Comparison of ENCODE assay signal across 3 worm cellular contexts in genomic region chrII:4941541-4942206, ce11.
A peak's percentile ranks its signal among the peaks of the same experiment; 100 is the strongest.
TF ChIP-seq lines count a peak whose summit lies in the region.

TSS of gene ZK546.19 (plus strand) at chrII:4941726.

TF ChIP-seq in whole organism, L2 larva, 48 proteins besides CTCF, POLR2A, EP300 and RAD21 (continued from another document):
- TF ChIP-seq nhr-237 (tag; optimal IDR thresholded peaks at IDR 0.05; lab: Kevin White, UChicago) (no peak), snpc-4 (tag; optimal IDR thresholded peaks at IDR 0.05; lab: Kevin White, UChicago) (no peak), dmd-4 (tag; optimal IDR thresholded peaks at IDR 0.05; lab: Kevin White, UChicago) (no peak), nhr-25 (tag; optimal IDR thresholded peaks at IDR 0.05; lab: Kevin White, UChicago) (no peak), nhr-11 (tag; optimal IDR thresholded peaks at IDR 0.05; lab: Kevin White, UChicago) (no peak), egl-27 (tag; optimal IDR thresholded peaks at IDR 0.05; lab: Kevin White, UChicago) (no peak), lin-13 (GFP tag; optimal IDR thresholded peaks at IDR 0.05; lab: Kevin White, UChicago) (no peak), lsy-2 (tag; optimal IDR thresholded peaks at IDR 0.05; lab: Kevin White, UChicago) (peak in 1 of 2 experiments; percentile 43), elt-3 (tag; optimal IDR thresholded peaks at IDR 0.05; lab: Kevin White, UChicago) (no peak), mdl-1 (tag; optimal IDR thresholded peaks at IDR 0.05; lab: Kevin White, UChicago) (no peak), zag-1 (tag; optimal IDR thresholded peaks at IDR 0.05; lab: Kevin White, UChicago) (no peak), ceh-82 (tag; optimal IDR thresholded peaks at IDR 0.05; lab: Kevin White, UChicago) (no peak), fos-1 (tag; optimal IDR thresholded peaks at IDR 0.05; lab: Kevin White, UChicago) (peak; percentile 7), unc-62 (GFP tag; optimal IDR thresholded peaks at IDR 0.05; lab: Kevin White, UChicago) (no peak), ZK546.5 (tag; optimal IDR thresholded peaks at IDR 0.05; lab: Kevin White, UChicago) (no peak), ceh-16 (tag; optimal IDR thresholded peaks at IDR 0.05; lab: Kevin White, UChicago) (peak; percentile 36), mbf-1 (tag; optimal IDR thresholded peaks at IDR 0.05; lab: Kevin White, UChicago) (no peak), ztf-1 (GFP tag; conservative IDR thresholded peaks at IDR 0.05; lab: Robert Waterston, UW) (no peak), crh-2 (tag; optimal IDR thresholded peaks at IDR 0.05; lab: Kevin White, UChicago) (peak; percentile 2), C34F6.9 (tag; optimal IDR thresholded peaks at IDR 0.05; lab: Kevin White, UChicago) (peak; percentile 59), Y55F3AM.14 (GFP tag; optimal IDR thresholded peaks at IDR 0.05; lab: Kevin White, UChicago) (no peak), ztf-11 (tag; optimal IDR thresholded peaks at IDR 0.05; lab: Kevin White, UChicago) (no peak), ztf-4 (tag; optimal IDR thresholded peaks at IDR 0.05; lab: Kevin White, UChicago) (no peak), unc-39 (tag; optimal IDR thresholded peaks at IDR 0.05; lab: Kevin White, UChicago) (no peak), lin-11 (tag; optimal IDR thresholded peaks at IDR 0.05; lab: Kevin White, UChicago) (no peak), ama-1 (optimal IDR thresholded peaks at IDR 0.05; lab: Kevin White, UChicago) (no peak), nhr-23 (tag; optimal IDR thresholded peaks at IDR 0.05; lab: Kevin White, UChicago) (peak; percentile 3), nhr-21 (tag; optimal IDR thresholded peaks at IDR 0.05; lab: Kevin White, UChicago) (no peak), nhr-10 (tag; optimal IDR thresholded peaks at IDR 0.05; lab: Kevin White, UChicago) (no peak), sem-4 (tag; optimal IDR thresholded peaks at IDR 0.05; lab: Kevin White, UChicago) (peak; percentile 18), unc-55 (GFP tag; optimal IDR thresholded peaks at IDR 0.05; lab: Kevin White, UChicago) (peak; percentile 7)
TF ChIP-seq in whole organism, L2 larva: peak in this region for 11.

TF ChIP-seq in whole organism, L3 larva, 47 proteins besides CTCF, POLR2A, EP300 and RAD21 (continued from another document):
- TF ChIP-seq aly-2 (tag; optimal IDR thresholded peaks at IDR 0.05; lab: Kevin White, UChicago) (no peak), nhr-67 (tag; optimal IDR thresholded peaks at IDR 0.05; lab: Kevin White, UChicago) (no peak), nhr-12 (tag; optimal IDR thresholded peaks at IDR 0.05; lab: Kevin White, UChicago) (no peak), zag-1 (tag; optimal IDR thresholded peaks at IDR 0.05; lab: Kevin White, UChicago) (no peak), ama-1 (optimal IDR thresholded peaks at IDR 0.05; lab: Kevin White, UChicago) (peak; percentile 24), skn-1 (tag; optimal IDR thresholded peaks at IDR 0.05; lab: Kevin White, UChicago) (no peak), fos-1 (tag; optimal IDR thresholded peaks at IDR 0.05; lab: Kevin White, UChicago) (no peak), ztf-4 (tag; optimal IDR thresholded peaks at IDR 0.05; lab: Kevin White, UChicago) (no peak), pqm-1 (tag; optimal IDR thresholded peaks at IDR 0.05; lab: Kevin White, UChicago) (no peak), daf-12 (tag; optimal IDR thresholded peaks at IDR 0.05; lab: Kevin White, UChicago) (no peak), lsy-12 (tag; optimal IDR thresholded peaks at IDR 0.05; lab: Kevin White, UChicago) (no peak), sea-2 (GFP tag; optimal IDR thresholded peaks at IDR 0.05; lab: Kevin White, UChicago) (no peak), nfya-1 (tag; optimal IDR thresholded peaks at IDR 0.05; lab: Kevin White, UChicago; ENCODE audit: insufficient read depth) (peak; percentile 23), R02D3.7 (tag; optimal IDR thresholded peaks at IDR 0.05; lab: Kevin White, UChicago) (no peak), unc-39 (tag; optimal IDR thresholded peaks at IDR 0.05; lab: Kevin White, UChicago) (no peak), lin-39 (tag; optimal IDR thresholded peaks at IDR 0.05; lab: Kevin White, UChicago) (no peak), tbx-2 (tag; optimal IDR thresholded peaks at IDR 0.05; lab: Kevin White, UChicago) (no peak), nhr-43 (tag; optimal IDR thresholded peaks at IDR 0.05; lab: Kevin White, UChicago; ENCODE audit: poor library complexity, severe bottlenecking) (no peak), egl-5 (tag; optimal IDR thresholded peaks at IDR 0.05; lab: Kevin White, UChicago) (no peak), nhr-76 (tag; optimal IDR thresholded peaks at IDR 0.05; lab: Kevin White, UChicago) (no peak), nhr-11 (tag; optimal IDR thresholded peaks at IDR 0.05; lab: Kevin White, UChicago) (no peak), unc-62 (GFP tag; optimal IDR thresholded peaks at IDR 0.05; lab: Kevin White, UChicago) (no peak), lin-15B (tag; optimal IDR thresholded peaks at IDR 0.05; lab: Kevin White, UChicago) (no peak), egl-27 (tag; optimal IDR thresholded peaks at IDR 0.05; lab: Kevin White, UChicago) (no peak), snpc-4 (tag; optimal IDR thresholded peaks at IDR 0.05; lab: Kevin White, UChicago) (no peak), elt-2 (tag; optimal IDR thresholded peaks at IDR 0.05; lab: Kevin White, UChicago) (peak; percentile 71), elt-3 (tag; optimal IDR thresholded peaks at IDR 0.05; lab: Kevin White, UChicago) (no peak), mdl-1 (tag; optimal IDR thresholded peaks at IDR 0.05; lab: Kevin White, UChicago) (no peak)

TF ChIP-seq in whole organism, L4 larva, 104 proteins besides CTCF, POLR2A, EP300 and RAD21 (continued from another document):
- TF ChIP-seq lin-15B (tag; optimal IDR thresholded peaks at IDR 0.05; lab: Kevin White, UChicago) (no peak), cey-2 (tag; optimal IDR thresholded peaks at IDR 0.05; lab: Kevin White, UChicago; ENCODE audit: borderline replicate concordance, insufficient read depth) (no peak), hif-1 (tag; optimal IDR thresholded peaks at IDR 0.05; lab: Kevin White, UChicago) (peak; percentile 41 to 99), saeg-2 (GFP tag; IDR thresholded peaks at IDR 0.05; lab: Robert Waterston, UW) (no peak), hlh-11 (tag; optimal IDR thresholded peaks at IDR 0.05; lab: Kevin White, UChicago) (peak; percentile 5), fkh-10 (GFP tag; optimal IDR thresholded peaks at IDR 0.05; lab: Kevin White, UChicago) (no peak), unc-39 (tag; optimal IDR thresholded peaks at IDR 0.05; lab: Kevin White, UChicago) (no peak), nhr-41 (GFP tag; IDR thresholded peaks at IDR 0.05; lab: Robert Waterston, UW) (no peak), snpc-1.2 (GFP tag; IDR thresholded peaks at IDR 0.05; lab: Robert Waterston, UW) (no peak), ceh-28 (tag; optimal IDR thresholded peaks at IDR 0.05; lab: Kevin White, UChicago) (no peak), tra-1 (GFP tag; IDR thresholded peaks at IDR 0.05; lab: Robert Waterston, UW) (no peak), ztf-11 (tag; optimal IDR thresholded peaks at IDR 0.05; lab: Kevin White, UChicago) (no peak), skn-1 (tag; optimal IDR thresholded peaks at IDR 0.05; lab: Kevin White, UChicago) (no peak), dve-1 (tag; optimal IDR thresholded peaks at IDR 0.05; lab: Kevin White, UChicago; ENCODE audit: insufficient read depth) (no peak), nhr-77 (tag; optimal IDR thresholded peaks at IDR 0.05; lab: Kevin White, UChicago) (no peak), madf-5 (GFP tag; IDR thresholded peaks at IDR 0.05; lab: Robert Waterston, UW) (no peak), ceh-20 (GFP tag; IDR thresholded peaks at IDR 0.05; lab: Robert Waterston, UW) (0 out of 2 replicates have a peak, but pooled peaks have one; percentile 39), spr-3 (GFP tag; optimal IDR thresholded peaks at IDR 0.05; lab: Kevin White, UChicago) (no peak), rbr-2 (tag; optimal IDR thresholded peaks at IDR 0.05; lab: Kevin White, UChicago) (no peak), mxl-3 (GFP tag; optimal IDR thresholded peaks at IDR 0.05; lab: Kevin White, UChicago) (no peak), hlh-30 (tag; optimal IDR thresholded peaks at IDR 0.05; lab: Kevin White, UChicago; ENCODE audit: insufficient read depth) (peak; percentile 1), F10B5.3 (tag; optimal IDR thresholded peaks at IDR 0.05; lab: Kevin White, UChicago) (no peak), lin-1 (GFP tag; IDR thresholded peaks at IDR 0.05; lab: Robert Waterston, UW) (no peak), D1046.2 (GFP tag; IDR thresholded peaks at IDR 0.05; lab: Robert Waterston, UW) (no peak), nhr-111 (GFP tag; optimal IDR thresholded peaks at IDR 0.05; lab: Kevin White, UChicago) (no peak), unc-62 (GFP tag; optimal IDR thresholded peaks at IDR 0.05 in 1 of 2; lab: Kevin White, UChicago) (no peak), unc-62 (tag; optimal IDR thresholded peaks at IDR 0.05; lab: Kevin White, UChicago) (no peak), lin-39 (tag; optimal IDR thresholded peaks at IDR 0.05; lab: Kevin White, UChicago) (no peak), attf-4 (tag; optimal IDR thresholded peaks at IDR 0.05; lab: Kevin White, UChicago) (no peak), sdz-12 (GFP tag; optimal IDR thresholded peaks at IDR 0.05; lab: Kevin White, UChicago) (no peak), ceh-82 (tag; optimal IDR thresholded peaks at IDR 0.05; lab: Kevin White, UChicago) (no peak), ceh-44 (GFP tag; IDR thresholded peaks at IDR 0.05; lab: Robert Waterston, UW) (no peak), dmd-9 (GFP tag; IDR thresholded peaks at IDR 0.05; lab: Robert Waterston, UW) (no peak), madf-9 (GFP tag; conservative IDR thresholded peaks at IDR 0.05; lab: Robert Waterston, UW) (no peak), ztf-7 (tag; optimal IDR thresholded peaks at IDR 0.05; lab: Kevin White, UChicago) (no peak), lir-3 (tag; optimal IDR thresholded peaks at IDR 0.05; lab: Kevin White, UChicago) (no peak), lin-13 (GFP tag; optimal IDR thresholded peaks at IDR 0.05; lab: Kevin White, UChicago) (no peak), daf-16 (GFP tag; optimal IDR thresholded peaks at IDR 0.05; lab: Kevin White, UChicago) (peak in 1 of 2 experiments; percentile 39), daf-16 (tag; optimal IDR thresholded peaks at IDR 0.05; lab: Kevin White, UChicago) (peak; percentile 70), pqm-1 (tag; optimal IDR thresholded peaks at IDR 0.05; lab: Kevin White, UChicago) (peak; percentile 4), unc-130 (GFP tag; optimal IDR thresholded peaks at IDR 0.05; lab: Kevin White, UChicago) (no peak), hmg-1.1 (GFP tag; IDR thresholded peaks at IDR 0.05; lab: Robert Waterston, UW) (no peak), daf-12 (tag; optimal IDR thresholded peaks at IDR 0.05; lab: Kevin White, UChicago) (no peak), lin-38 (GFP tag; IDR thresholded peaks at IDR 0.05; lab: Robert Waterston, UW) (no peak), nhr-237 (tag; optimal IDR thresholded peaks at IDR 0.05; lab: Kevin White, UChicago) (no peak), ceh-32 (tag; optimal IDR thresholded peaks at IDR 0.05; lab: Kevin White, UChicago; ENCODE audit: poor library complexity) (no peak), aly-2 (tag; optimal IDR thresholded peaks at IDR 0.05; lab: Kevin White, UChicago) (no peak), vab-7 (GFP tag; IDR thresholded peaks at IDR 0.05; lab: Robert Waterston, UW) (no peak), nhr-76 (tag; optimal IDR thresholded peaks at IDR 0.05; lab: Kevin White, UChicago) (no peak), pha-4 (GFP tag; IDR thresholded peaks at IDR 0.05; lab: Robert Waterston, UW) (no peak), pha-4 (tag; optimal IDR thresholded peaks at IDR 0.05; lab: Kevin White, UChicago) (no peak), F37D6.2 (tag; optimal IDR thresholded peaks at IDR 0.05; lab: Kevin White, UChicago) (no peak), ZK337.2 (GFP tag; IDR thresholded peaks at IDR 0.05; lab: Robert Waterston, UW) (no peak), php-3 (GFP tag; IDR thresholded peaks at IDR 0.05; lab: Robert Waterston, UW) (peak; percentile 68), gei-8 (GFP tag; optimal IDR thresholded peaks at IDR 0.05; lab: Kevin White, UChicago) (no peak), mes-2 (tag; optimal IDR thresholded peaks at IDR 0.05; lab: Kevin White, UChicago; ENCODE audit: poor library complexity, severe bottlenecking) (no peak), lim-7 (GFP tag; IDR thresholded peaks at IDR 0.05; lab: Robert Waterston, UW) (no peak), T20F7.1 (GFP tag; optimal IDR thresholded peaks at IDR 0.05; lab: Kevin White, UChicago) (peak; percentile 21), Y75B8A.6 (GFP tag; IDR thresholded peaks at IDR 0.05; lab: Robert Waterston, UW) (no peak), egl-43 (GFP tag; IDR thresholded peaks at IDR 0.05; lab: Robert Waterston, UW) (no peak), dpl-1 (GFP tag; optimal IDR thresholded peaks at IDR 0.05; lab: Kevin White, UChicago) (peak; percentile 2), ctbp-1 (GFP tag; IDR thresholded peaks at IDR 0.05; lab: Robert Waterston, UW) (no peak), snpc-4 (tag; optimal IDR thresholded peaks at IDR 0.05; lab: Kevin White, UChicago) (no peak), nhr-28 (tag; optimal IDR thresholded peaks at IDR 0.05; lab: Kevin White, UChicago) (peak; percentile 41), Y105C5A.15 (GFP tag; IDR thresholded peaks at IDR 0.05; lab: Robert Waterston, UW) (no peak), nhr-48 (tag; optimal IDR thresholded peaks at IDR 0.05; lab: Kevin White, UChicago) (no peak)
